Fruit fly (Drosophila melanogaster): ENCODE results near the gene Peritrophin-15a.

Gene Peritrophin-15a

DNA sequence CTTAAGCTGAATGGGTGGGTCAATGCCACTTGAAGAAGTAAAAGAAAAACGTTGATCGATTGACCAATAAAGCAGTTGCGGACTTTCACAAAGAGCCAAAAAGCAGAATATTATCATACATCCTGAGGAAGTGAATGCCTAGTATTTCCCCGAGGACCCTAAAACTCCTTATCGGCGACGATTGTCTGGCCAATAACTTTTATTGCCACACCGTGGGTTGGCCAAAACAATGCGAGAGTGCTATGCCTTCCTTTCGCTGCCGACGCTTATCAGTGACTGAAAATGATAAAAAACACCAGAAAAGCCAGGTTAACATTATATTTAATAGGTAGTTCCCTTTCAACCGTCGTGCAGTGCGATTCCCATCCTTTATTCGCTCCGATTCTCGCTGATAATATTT, 44.0 kb downstream of the Peritrophin-15a start, which contains the start of gene Mur29B:
Mur29B (plus strand) TSS at position 324 of the 400 bp plus-strand sequence.
- TF ChIP-seq br (GFP tag; optimal IDR thresholded peaks at IDR 0.05) (peak; percentile 2), Rel (GFP tag; optimal IDR thresholded peaks at IDR 0.05) (no peak), Rel (tag; optimal IDR thresholded peaks at IDR 0.05) (peak; percentile 92), Dfd (GFP tag; optimal IDR thresholded peaks at IDR 0.05) (no peak), Hr83 (GFP tag; optimal IDR thresholded peaks at IDR 0.05; ENCODE audit: poor library complexity, severe bottlenecking) (peak; percentile 29), CrebA (GFP tag; optimal IDR thresholded peaks at IDR 0.05; ENCODE audit: borderline replicate concordance) (peak; percentile 22), brk (GFP tag; optimal IDR thresholded peaks at IDR 0.05) (no peak), OdsH (GFP tag; optimal IDR thresholded peaks at IDR 0.05) (no peak)

DNA sequence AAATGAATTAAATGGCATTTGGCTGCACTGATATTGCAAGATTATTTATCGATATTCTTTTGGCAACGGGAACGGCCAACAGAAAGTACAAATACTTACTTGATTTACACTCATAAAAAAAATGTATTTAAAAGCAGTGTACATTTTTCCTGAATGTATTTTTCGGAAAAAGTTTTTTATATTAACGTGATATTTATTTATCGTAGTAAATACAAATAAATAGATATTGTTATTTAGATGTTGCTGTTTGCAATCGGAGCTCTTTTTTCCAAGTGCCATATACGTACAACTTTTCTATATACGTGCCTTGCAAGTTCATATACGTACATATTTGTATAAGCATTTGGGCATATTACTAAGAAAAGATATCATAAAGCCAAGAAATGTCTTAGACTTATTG, 44.6 kb downstream of the Peritrophin-15a start:
- TF ChIP-seq fru (GFP tag; optimal IDR thresholded peaks at IDR 0.05) (peak; percentile 29), Abd-B (GFP tag; optimal IDR thresholded peaks at IDR 0.05) (no peak), dmrt93B (GFP tag; optimal IDR thresholded peaks at IDR 0.05) (peak; percentile 5), h (GFP tag; optimal IDR thresholded peaks at IDR 0.05) (peak; percentile 65), Rel (GFP tag; optimal IDR thresholded peaks at IDR 0.05) (no peak), Rel (tag; optimal IDR thresholded peaks at IDR 0.05) (no peak), HLH106 (tag; optimal IDR thresholded peaks at IDR 0.05) (peak; percentile 60), foxo (GFP tag; optimal IDR thresholded peaks at IDR 0.05) (peak in 1 of 2 experiments; percentile 71), psq (GFP tag; optimal IDR thresholded peaks at IDR 0.05) (peak; percentile 36), OdsH (GFP tag; optimal IDR thresholded peaks at IDR 0.05) (peak; percentile 26), rgr (GFP tag; optimal IDR thresholded peaks at IDR 0.05) (peak; percentile 44)

DNA sequence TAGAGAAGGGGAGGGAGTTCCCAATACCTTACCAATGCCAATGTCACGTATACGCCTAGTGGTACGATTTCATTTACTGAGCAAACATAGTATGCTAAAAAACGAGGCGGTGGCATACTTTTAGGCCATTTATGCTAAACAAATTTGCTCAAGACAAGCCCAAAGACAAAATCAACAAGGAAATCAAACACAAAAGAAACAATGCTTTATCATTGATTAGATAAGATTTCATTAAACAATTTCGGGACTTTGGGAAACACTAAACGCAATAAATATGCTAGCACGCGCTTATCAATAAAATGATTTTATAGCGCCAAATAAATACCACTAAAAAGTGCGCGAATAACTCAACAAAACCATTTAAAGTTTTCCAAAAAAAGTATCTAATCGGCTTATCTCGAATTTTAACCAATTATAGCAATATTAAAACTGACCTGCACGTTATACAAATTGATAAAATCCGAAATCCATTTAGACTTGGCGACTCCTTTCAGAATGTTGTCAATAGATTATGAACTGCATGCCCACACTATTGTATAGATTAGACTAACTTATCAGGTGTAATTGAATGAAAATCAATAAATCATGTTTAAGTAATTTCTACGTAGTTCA, 45.2 kb downstream of the Peritrophin-15a start:
- TF ChIP-seq CrebA (GFP tag; optimal IDR thresholded peaks at IDR 0.05; ENCODE audit: borderline replicate concordance): peak; percentile 11
- peak; percentile 15 for TF ChIP-seq tai (GFP tag; optimal IDR thresholded peaks at IDR 0.05)
- TF ChIP-seq OdsH (GFP tag; optimal IDR thresholded peaks at IDR 0.05): peak; percentile 37
- peak in 1 of 2 experiments; percentile 9 for TF ChIP-seq foxo (GFP tag; optimal IDR thresholded peaks at IDR 0.05)
- TF ChIP-seq lola (GFP tag; optimal IDR thresholded peaks at IDR 0.05): no peak
- peak; percentile 59 for TF ChIP-seq rgr (GFP tag; optimal IDR thresholded peaks at IDR 0.05)
- no peak for TF ChIP-seq pan (optimal IDR thresholded peaks at IDR 0.05)
- no peak for TF ChIP-seq GATAd (GFP tag; optimal IDR thresholded peaks at IDR 0.05)
- TF ChIP-seq Hnf4 (GFP tag; optimal IDR thresholded peaks at IDR 0.05): no peak
- TF ChIP-seq Rel (GFP tag; optimal IDR thresholded peaks at IDR 0.05): no peak
- TF ChIP-seq Rel (tag; optimal IDR thresholded peaks at IDR 0.05): peak; percentile 64
- TF ChIP-seq Hr83 (GFP tag; optimal IDR thresholded peaks at IDR 0.05; ENCODE audit: poor library complexity, severe bottlenecking): peak; percentile 62
- peak; percentile 18 for TF ChIP-seq h (GFP tag; optimal IDR thresholded peaks at IDR 0.05)

- no peak for TF ChIP-seq pan (optimal IDR thresholded peaks at IDR 0.05)
- peak; percentile 26 for TF ChIP-seq Dif (GFP tag; optimal IDR thresholded peaks at IDR 0.05; ENCODE audit: partially characterized antibody)
- TF ChIP-seq HLH106 (tag; optimal IDR thresholded peaks at IDR 0.05): no peak
- no peak for TF ChIP-seq h (GFP tag; optimal IDR thresholded peaks at IDR 0.05)
Measured at dm6 chr2L:8346260-8346659, 49.6 kb downstream of the Peritrophin-15a start, which contains the start of gene CG7778. Gene CG7778, plus strand, starts transcription at chr2L:8346620.

All from whole organism, wandering third instar larva.